Fruit fly (Drosophila melanogaster) whole organism, embryonic: ENCODE results near the gene barr.

Experiments
- Abd-B ChIP-seq: fragments of 200-800 bp; sonication (Bioruptor generic); optimal IDR thresholded peaks from 2 replicates; lab custom pipeline; 2018; ENCODE audit warnings: missing biosample characterization, mild to moderate bottlenecking, missing genetic modification characterization, moderate library complexity
- Atf3 ChIP-seq: fragments of 200-800 bp; sonication (Bioruptor generic); optimal IDR thresholded peaks from 3 replicates; lab custom pipeline; 2016; ENCODE audit warnings: missing biosample characterization, missing genetic modification characterization
- Bgb ChIP-seq: fragments of 200-800 bp; sonication (Bioruptor generic); IDR thresholded peaks from 2 replicates; pipeline ENCODE4 v1.3.6; 2022; ENCODE audit warnings: missing biosample characterization, missing genetic modification characterization; ENCODE audit not compliant: partially characterized antibody
- CG12659 ChIP-seq: fragments of 200-800 bp; sonication (Bioruptor generic); optimal IDR thresholded peaks from 3 replicates; lab custom pipeline; 2017; ENCODE audit warnings: mild to moderate bottlenecking, missing biosample characterization, missing genetic modification reagents, missing genetic modification characterization
- CG13296 ChIP-seq: fragments of 200-800 bp; sonication (Bioruptor generic); optimal IDR thresholded peaks from 3 replicates; lab custom pipeline; 2018; ENCODE audit warnings: missing biosample characterization, mild to moderate bottlenecking, missing genetic modification characterization
- CG13775 ChIP-seq: fragments of 200-800 bp; sonication (Bioruptor generic); optimal IDR thresholded peaks from 3 replicates; lab custom pipeline; 2017; ENCODE audit warnings: missing biosample characterization, mild to moderate bottlenecking, missing genetic modification characterization
- CG1603 ChIP-seq: fragments of 200-800 bp; sonication (Bioruptor generic); optimal IDR thresholded peaks from 2 replicates; lab custom pipeline; 2019; ENCODE audit warnings: missing biosample characterization, mild to moderate bottlenecking, missing genetic modification characterization, moderate library complexity
- CG16863 ChIP-seq: fragments of 200-800 bp; sonication (Bioruptor generic); optimal IDR thresholded peaks from 3 replicates; lab custom pipeline; 2016; ENCODE audit warnings: missing biosample characterization, missing genetic modification characterization
- CG17829 ChIP-seq: fragments of 200-800 bp; optimal IDR thresholded peaks from 2 replicates; lab custom pipeline; 2019; ENCODE audit warnings: missing biosample characterization, mild to moderate bottlenecking, missing genetic modification characterization, moderate library complexity
- CG3726 ChIP-seq: fragments of 200-800 bp; sonication (Bioruptor generic); IDR thresholded peaks from 3 replicates; pipeline ENCODE4, ENCODE4 v1.3.6; 2022; ENCODE audit warnings: missing biosample characterization, missing genetic modification characterization
- CG42726 ChIP-seq: fragments of 200-800 bp; sonication (Bioruptor generic); IDR thresholded peaks from 2 replicates; pipeline ENCODE4 v1.3.6; 2022; ENCODE audit warnings: missing biosample characterization, missing genetic modification characterization; ENCODE audit not compliant: partially characterized antibody
- CG4282 ChIP-seq: fragments of 200-800 bp; sonication (Bioruptor generic); optimal IDR thresholded peaks from 2 replicates; lab custom pipeline; 2016; ENCODE audit warnings: missing biosample characterization, missing genetic modification characterization
- CG5245 ChIP-seq: fragments of 200-800 bp; sonication (Bioruptor generic); optimal IDR thresholded peaks from 3 replicates; lab custom pipeline; 2016; ENCODE audit warnings: missing biosample characterization, missing genetic modification characterization
- CG7928 ChIP-seq: fragments of 200-800 bp; sonication (Bioruptor generic); optimal IDR thresholded peaks from 2 replicates; lab custom pipeline; 2017; ENCODE audit warnings: missing biosample characterization, mild to moderate bottlenecking, missing genetic modification characterization
- CG8478 ChIP-seq: fragments of >200 bp; optimal IDR thresholded peaks from 2 replicates; lab custom pipeline; 2018
- CG8944 ChIP-seq: fragments of 200-800 bp; sonication (Bioruptor generic); optimal IDR thresholded peaks from 3 replicates; lab custom pipeline; 2016; ENCODE audit warnings: missing biosample characterization, missing genetic modification characterization
- Dbx ChIP-seq: fragments of 200-800 bp; sonication (Bioruptor generic); IDR thresholded peaks from 3 replicates; pipeline ENCODE4 v1.3.6; 2022; ENCODE audit warnings: missing biosample characterization, missing genetic modification characterization
- Dp ChIP-seq: fragments of 200-800 bp; sonication (Bioruptor generic); optimal IDR thresholded peaks from 2 replicates; lab custom pipeline; 2018; ENCODE audit warnings: missing biosample characterization, mild to moderate bottlenecking, missing genetic modification characterization, moderate library complexity
- H15 ChIP-seq: fragments of 200-800 bp; sonication (Bioruptor generic); IDR thresholded peaks from 3 replicates; pipeline ENCODE4 v1.3.6; 2022; ENCODE audit warnings: missing biosample characterization, missing genetic modification characterization
- HLH54F ChIP-seq: fragments of 200-800 bp; sonication (Bioruptor generic); optimal IDR thresholded peaks from 3 replicates; lab custom pipeline; 2016; ENCODE audit warnings: missing biosample characterization, missing genetic modification characterization
- HmgD ChIP-seq: fragments of 200-800 bp; sonication (Bioruptor generic); optimal IDR thresholded peaks from 3 replicates; lab custom pipeline; 2016; ENCODE audit warnings: missing biosample characterization, missing genetic modification characterization
- Hr39 ChIP-seq: fragments of >200 bp; optimal IDR thresholded peaks from 2 replicates; lab custom pipeline; 2017
- Hsf ChIP-seq: fragments of 200-800 bp; sonication (Bioruptor generic); optimal IDR thresholded peaks from 3 replicates; lab custom pipeline; 2016; ENCODE audit warnings: missing biosample characterization, missing genetic modification characterization
- Meics ChIP-seq: fragments of 200-800 bp; sonication (Bioruptor generic); optimal IDR thresholded peaks from 2 replicates; lab custom pipeline; 2017; ENCODE audit warnings: missing biosample characterization, mild to moderate bottlenecking, missing genetic modification characterization
- Mes4 ChIP-seq: fragments of 200-800 bp; sonication (Bioruptor generic); optimal IDR thresholded peaks from 2 replicates; lab custom pipeline; 2016; ENCODE audit warnings: missing biosample characterization, missing genetic modification characterization
- Poxn ChIP-seq: fragments of 200-800 bp; sonication (Bioruptor generic); IDR thresholded peaks from 2 replicates; pipeline ENCODE4 v1.3.6; 2022; ENCODE audit warnings: missing biosample characterization, missing genetic modification characterization
- Spps ChIP-seq: fragments of 200-800 bp; sonication (Bioruptor generic); optimal IDR thresholded peaks from 2 replicates; lab custom pipeline; 2018; ENCODE audit warnings: missing biosample characterization, mild to moderate bottlenecking, missing genetic modification characterization
- Sry-β ChIP-seq: fragments of 200-800 bp; sonication (Bioruptor generic); optimal IDR thresholded peaks from 2 replicates; lab custom pipeline; 2018; ENCODE audit warnings: missing biosample characterization, mild to moderate bottlenecking, missing genetic modification characterization, moderate library complexity
- Taf1 ChIP-seq: fragments of 200-800 bp; sonication (Bioruptor generic); IDR thresholded peaks from 2 replicates; pipeline ENCODE4 v1.3.6; 2022; ENCODE audit warnings: missing biosample characterization, missing genetic modification characterization
- Usf ChIP-seq: fragments of 200-800 bp; sonication (Bioruptor generic); optimal IDR thresholded peaks from 2 replicates; lab custom pipeline; 2017; ENCODE audit warnings: missing genotype, missing biosample characterization, missing genetic modification characterization
- Xrp1 ChIP-seq: fragments of 200-800 bp; sonication (Bioruptor generic); IDR thresholded peaks from 2 replicates; pipeline ENCODE4 v1.3.6; 2022; ENCODE audit warnings: missing biosample characterization, missing genetic modification characterization
- YL-1 ChIP-seq: fragments of 200-800 bp; sonication (Bioruptor generic); optimal IDR thresholded peaks from 3 replicates; lab custom pipeline; 2017; ENCODE audit warnings: missing biosample characterization, mild to moderate bottlenecking, missing genetic modification characterization
- ac ChIP-seq: fragments of 200-800 bp; sonication (Bioruptor generic); optimal IDR thresholded peaks from 3 replicates; lab custom pipeline; 2017; ENCODE audit warnings: missing biosample characterization, mild to moderate bottlenecking, missing genetic modification characterization
- cas ChIP-seq: fragments of 200-800 bp; sonication (Bioruptor generic); IDR thresholded peaks from 2 replicates; pipeline ENCODE4 v1.3.6; 2022; ENCODE audit warnings: missing biosample characterization, missing genetic modification characterization
- cwo ChIP-seq: fragments of 200-800 bp; sonication (Bioruptor generic); optimal IDR thresholded peaks from 3 replicates; lab custom pipeline; 2017; ENCODE audit warnings: missing biosample characterization, missing genetic modification characterization, mild to moderate bottlenecking, moderate library complexity, missing genetic modification reagents
- dati ChIP-seq: fragments of 200-800 bp; sonication (Bioruptor generic); IDR thresholded peaks from 2 replicates; pipeline ENCODE4 v1.3.6; 2022; ENCODE audit warnings: missing biosample characterization, missing genetic modification characterization
- disco-r ChIP-seq: fragments of 200-800 bp; sonication (Bioruptor generic); optimal IDR thresholded peaks from 2 replicates; lab custom pipeline; 2016; ENCODE audit warnings: missing biosample characterization, missing genetic modification characterization
- dm ChIP-seq: fragments of 200-800 bp; sonication (Bioruptor generic); optimal IDR thresholded peaks from 3 replicates; lab custom pipeline; 2016; ENCODE audit warnings: missing biosample characterization, missing genetic modification characterization
- her ChIP-seq: fragments of 200-800 bp; sonication (Bioruptor generic); optimal IDR thresholded peaks from 2 replicates; lab custom pipeline; 2016; ENCODE audit warnings: missing biosample characterization, missing genetic modification characterization
- jumu ChIP-seq: fragments of 200-800 bp; sonication (Bioruptor generic); optimal IDR thresholded peaks from 3 replicates; lab custom pipeline; 2016; ENCODE audit warnings: missing biosample characterization, missing genetic modification characterization
- kah ChIP-seq: fragments of 200-800 bp; sonication (Bioruptor generic); optimal IDR thresholded peaks from 2 replicates; lab custom pipeline; 2018; ENCODE audit warnings: missing biosample characterization, mild to moderate bottlenecking, missing genetic modification characterization
- lmd ChIP-seq: fragments of 200-800 bp; sonication (Bioruptor generic); IDR thresholded peaks from 2 replicates; pipeline ENCODE4 v1.3.6; 2022; ENCODE audit warnings: missing biosample characterization, missing genetic modification characterization
- lola ChIP-seq, 3 experiments: fragments of >200 bp in 2 of 3; fragments of 200-800 bp in 1 of 3; sonication (Bioruptor generic) in 1 of 3; optimal IDR thresholded peaks; 2 replicates each; lab custom pipeline; 2017 to 2019; ENCODE audit warnings: missing biosample characterization in 3 of 3, missing genetic modification characterization in 3 of 3, mild to moderate bottlenecking in 1 of 3, moderate library complexity in 1 of 3
- mirr ChIP-seq: fragments of 200-800 bp; sonication (Bioruptor generic); optimal IDR thresholded peaks from 3 replicates; lab custom pipeline; 2018; ENCODE audit warnings: missing biosample characterization, mild to moderate bottlenecking, missing genetic modification characterization
- row ChIP-seq: fragments of 200-800 bp; sonication (Bioruptor generic); IDR thresholded peaks from 3 replicates; pipeline ENCODE4 v1.3.6; 2022; ENCODE audit warnings: missing biosample characterization, missing genetic modification characterization
- stwl ChIP-seq: fragments of 200-800 bp; sonication (Bioruptor generic); optimal IDR thresholded peaks from 3 replicates; lab custom pipeline; 2018; ENCODE audit warnings: missing biosample characterization, mild to moderate bottlenecking, missing genetic modification characterization, moderate library complexity
- tin ChIP-seq: fragments of 200-800 bp; sonication (Bioruptor generic); optimal IDR thresholded peaks from 3 replicates; lab custom pipeline; 2016; ENCODE audit warnings: missing biosample characterization, missing genetic modification characterization
- unc-4 ChIP-seq: fragments of 200-800 bp; sonication (Bioruptor generic); IDR thresholded peaks from 2 replicates; pipeline ENCODE4 v1.3.6; 2022; ENCODE audit warnings: missing biosample characterization, missing genetic modification characterization; ENCODE audit not compliant: partially characterized antibody
- z ChIP-seq: fragments of 200-800 bp; sonication (Bioruptor generic); IDR thresholded peaks from 3 replicates; pipeline ENCODE4 v1.3.6; 2022; ENCODE audit warnings: missing biosample characterization, missing genetic modification characterization

The barr gene

DNA sequence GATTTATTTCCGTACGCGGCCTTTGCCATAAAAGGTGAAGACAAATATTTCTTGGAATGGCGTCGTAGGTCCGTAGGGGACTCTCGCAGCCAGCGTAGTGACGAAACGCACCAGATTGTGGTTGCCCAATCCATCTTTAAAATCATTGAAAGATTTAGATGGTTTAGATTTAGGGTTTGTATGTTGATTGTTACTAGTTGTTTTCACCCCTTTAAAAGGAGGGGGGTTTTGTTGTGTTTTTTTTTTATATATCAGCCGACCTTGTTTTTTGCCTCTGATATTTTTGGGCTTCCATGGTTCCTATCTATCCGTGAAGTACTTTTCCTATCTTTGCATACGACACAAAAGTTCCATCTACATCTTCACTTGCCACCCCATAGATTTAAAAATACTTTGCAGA, 17.7 kb upstream of the barr start (continued):
- no peak for TF ChIP-seq CG7928
- no peak for TF ChIP-seq jumu (GFP tag; lab: Kevin White, UChicago)
- TF ChIP-seq Mes4, result no peak
- no peak for TF ChIP-seq YL-1 (GFP tag; lab: Kevin White, UChicago)
- no peak for TF ChIP-seq Spps (tag; lab: Kevin White, UChicago)
- TF ChIP-seq Taf1, result 0 out of 2 replicates have a peak, but pooled peaks have one; percentile 22
- TF ChIP-seq HLH54F (GFP tag; lab: Kevin White, UChicago), result no peak
- no peak for TF ChIP-seq tin (GFP tag; lab: Kevin White, UChicago)
- TF ChIP-seq Atf3 (GFP tag; lab: Kevin White, UChicago), result no peak
- TF ChIP-seq row (GFP tag; lab: Robert Waterston, UW), result peak; percentile 58
- 0 out of 2 replicates have a peak, but pooled peaks have one; percentile 25 for TF ChIP-seq Xrp1 (GFP tag; lab: Robert Waterston, UW)
- TF ChIP-seq Meics (GFP tag; lab: Kevin White, UChicago), result peak; percentile 100
- no peak for TF ChIP-seq Hr39 (lab: Kevin White, UChicago)
- TF ChIP-seq, all 482 proteins: peak for 90

DNA sequence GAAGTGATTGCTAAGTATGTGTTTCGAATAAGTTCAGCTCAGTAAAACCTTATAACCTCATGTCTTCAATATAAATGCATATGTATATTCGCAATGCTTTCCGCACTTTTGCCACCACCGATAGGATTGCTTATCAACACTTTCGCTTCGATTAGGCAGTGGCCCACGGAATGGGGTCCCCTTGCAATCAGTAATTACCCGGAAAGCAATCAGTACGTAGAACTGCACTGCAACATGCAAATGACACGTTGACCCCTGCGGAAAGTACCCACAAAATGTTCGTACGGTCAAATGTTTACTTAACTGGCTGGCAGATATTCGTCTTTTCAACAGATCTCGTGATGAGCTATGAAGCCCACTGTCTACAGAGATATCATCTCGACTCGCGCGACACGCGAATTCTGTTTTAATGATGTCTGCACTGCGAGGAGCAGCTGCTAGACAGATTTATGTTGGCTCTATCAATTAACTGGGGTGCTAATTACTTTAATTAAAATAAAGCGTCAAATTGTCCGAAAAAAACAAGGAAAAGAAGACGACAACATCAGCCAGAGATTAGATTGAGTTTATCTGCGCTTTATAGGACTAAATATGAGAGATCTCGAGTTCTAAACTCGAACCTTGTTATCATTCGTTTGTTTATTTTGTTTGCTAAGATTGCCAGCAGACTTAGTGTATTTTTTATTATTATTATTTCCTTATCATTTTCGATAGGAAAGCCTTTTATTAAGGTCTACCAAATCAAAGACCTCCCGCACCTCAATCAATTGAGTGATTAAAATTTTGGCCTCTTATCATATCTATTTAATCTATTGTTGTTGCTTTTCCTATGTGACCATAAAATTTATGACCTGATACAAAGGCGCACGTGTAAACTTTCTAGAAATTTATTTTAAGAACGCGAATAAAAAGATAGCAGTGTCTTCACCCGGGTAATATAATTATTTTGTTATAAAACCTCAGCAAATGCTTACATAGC, 16.5 kb upstream of the barr start:
- TF ChIP-seq stwl (tag; lab: Kevin White, UChicago), result no peak
- TF ChIP-seq cwo, result peak; percentile 79
- TF ChIP-seq CG8478, result no peak
- peak; percentile 50 for TF ChIP-seq CG13296 (GFP tag; lab: Kevin White, UChicago)
- no peak for TF ChIP-seq mirr (GFP tag; lab: Kevin White, UChicago)
- no peak for TF ChIP-seq CG42726
- TF ChIP-seq Sry-β, result no peak
- no peak for TF ChIP-seq Abd-B (GFP tag; lab: Kevin White, UChicago)
- TF ChIP-seq unc-4, result no peak
- no peak for TF ChIP-seq H15
- no peak for TF ChIP-seq CG1603 (tag; lab: Kevin White, UChicago)
- no peak for TF ChIP-seq CG3726
- no peak for TF ChIP-seq CG8944
- TF ChIP-seq CG13775 (GFP tag; lab: Kevin White, UChicago), result no peak
- TF ChIP-seq CG5245 (GFP tag; lab: Kevin White, UChicago), result no peak
- no peak for TF ChIP-seq Usf (GFP tag; lab: Kevin White, UChicago)
- TF ChIP-seq lmd, result no peak
- TF ChIP-seq CG16863 (GFP tag; lab: Kevin White, UChicago), result no peak
- TF ChIP-seq CG4282 (GFP tag; lab: Kevin White, UChicago), result no peak
- no peak for TF ChIP-seq cas (GFP tag; lab: Robert Waterston, UW)
- TF ChIP-seq Hsf, result no peak
- no peak for TF ChIP-seq ac
- no peak for TF ChIP-seq dati (GFP tag; lab: Robert Waterston, UW)
- no peak for TF ChIP-seq CG12659 (GFP tag; lab: Kevin White, UChicago)
- no peak for TF ChIP-seq Poxn (GFP tag; lab: Robert Waterston, UW)
- TF ChIP-seq disco-r (GFP tag; lab: Kevin White, UChicago), result no peak
- TF ChIP-seq her (GFP tag; lab: Kevin White, UChicago), result no peak
- no peak for TF ChIP-seq CG17829
- no peak for TF ChIP-seq dm (GFP tag; lab: Kevin White, UChicago)
- TF ChIP-seq Bgb (GFP tag; lab: Robert Waterston, UW), result no peak
- no peak for TF ChIP-seq kah (GFP tag; lab: Kevin White, UChicago)
- TF ChIP-seq lola (GFP tag; optimal IDR thresholded peaks at IDR 0.05; lab: Kevin White, UChicago), result no peak
- TF ChIP-seq Dbx (GFP tag; lab: Robert Waterston, UW), result no peak
- no peak for TF ChIP-seq HmgD (GFP tag; lab: Kevin White, UChicago)
- no peak for TF ChIP-seq z (GFP tag; lab: Robert Waterston, UW)
- TF ChIP-seq Dp (GFP tag; lab: Kevin White, UChicago), result no peak
